Worm (Caenorhabditis elegans) whole organism, L4 larva: ENCODE data around the gene str-2.

ENCODE experiments used
- T26A8.4 ChIP-seq: fragments of 200-800 bp; sonication (Bioruptor generic); IDR thresholded peaks from 2 replicates; pipeline ENCODE4 v1.3.6; 2022; ENCODE audit warnings: missing genetic modification characterization, missing compliant biosample characterization
- ces-1 ChIP-seq: fragments of 150-350 bp; sonication (generic microtip); optimal IDR thresholded peaks from 4 replicates; lab custom pipeline; 2014; ENCODE audit warnings: missing biosample characterization, missing genetic modification reagents, missing genetic modification characterization
- egl-27 ChIP-seq: sonication (generic microtip); optimal IDR thresholded peaks from 3 replicates; lab custom pipeline; 2017; ENCODE audit warnings: missing biosample characterization, missing genetic modification reagents, missing genetic modification characterization
- lin-13 ChIP-seq: fragments of 150-350 bp; optimal IDR thresholded peaks from 2 replicates; lab custom pipeline; 2014; ENCODE audit warnings: missing biosample characterization, missing genetic modification reagents, missing genetic modification characterization
- tag-97 ChIP-seq: fragments of 200-800 bp; sonication (Bioruptor generic); IDR thresholded peaks from 2 replicates; pipeline ENCODE4 v1.3.6; 2022; ENCODE audit warnings: missing genetic modification characterization, missing compliant biosample characterization

ce11 chrV:9811154-9811553, 12.9 kb downstream of the str-2 start, which contains the start of gene sru-29:
- TF ChIP-seq T26A8.4 (no peak), ces-1 (GFP tag; lab: Kevin White, UChicago) (no peak), egl-27 (tag; lab: Kevin White, UChicago) (no peak), tag-97 (GFP tag; lab: Robert Waterston, UW) (no peak), lin-13 (GFP tag; lab: Kevin White, UChicago) (no peak)
